Worm (Caenorhabditis elegans) whole organism, L3 larva: ENCODE results near the gene T15H9.4.
A peak's percentile ranks its signal among the peaks of the same experiment; 100 is the strongest.

Experiments used
- ZK546.5 ChIP-seq: sonication (generic microtip); optimal IDR thresholded peaks from 2 replicates; lab custom pipeline; 2017; ENCODE audit warnings: missing biosample characterization, missing genetic modification characterization
- ama-1 ChIP-seq: fragments of 150-350 bp; optimal IDR thresholded peaks from 2 replicates; lab custom pipeline; 2018
- ceh-16 ChIP-seq: sonication (generic microtip); optimal IDR thresholded peaks from 2 replicates; lab custom pipeline; 2017; ENCODE audit warnings: missing biosample characterization, missing genetic modification characterization
- ceh-28 ChIP-seq: fragments of 150-350 bp; optimal IDR thresholded peaks from 2 replicates; lab custom pipeline; 2014; ENCODE audit warnings: missing biosample characterization, missing genetic modification reagents, missing genetic modification characterization
- ceh-82 ChIP-seq: fragments of 150-350 bp; optimal IDR thresholded peaks from 2 replicates; lab custom pipeline; 2014; ENCODE audit warnings: missing biosample characterization, missing genetic modification characterization
- ceh-9 ChIP-seq: sonication (generic microtip); optimal IDR thresholded peaks from 2 replicates; lab custom pipeline; 2018; ENCODE audit warnings: missing biosample characterization, missing genetic modification characterization
- daf-12 ChIP-seq: fragments of 150-350 bp; optimal IDR thresholded peaks from 2 replicates; lab custom pipeline; 2014; ENCODE audit warnings: missing biosample characterization, missing genetic modification reagents, missing genetic modification characterization
- egl-27 ChIP-seq: sonication (generic microtip); optimal IDR thresholded peaks from 4 replicates; lab custom pipeline; 2017; ENCODE audit warnings: missing biosample characterization, missing genetic modification reagents, missing genetic modification characterization
- egl-5 ChIP-seq: fragments of 150-350 bp; optimal IDR thresholded peaks from 2 replicates; lab custom pipeline; 2017; ENCODE audit warnings: missing biosample characterization, missing genetic modification reagents, missing genetic modification characterization, inconsistent platforms
- elt-1 ChIP-seq: fragments of 150-350 bp; optimal IDR thresholded peaks from 2 replicates; lab custom pipeline; 2014; ENCODE audit warnings: missing biosample characterization, missing genetic modification characterization
- elt-2 ChIP-seq: sonication (generic microtip); optimal IDR thresholded peaks from 2 replicates; lab custom pipeline; 2016; ENCODE audit warnings: missing genetic modification reagents, mild to moderate bottlenecking, missing genetic modification characterization, missing compliant biosample characterization
- elt-3 ChIP-seq, 3 experiments: fragments of 150-350 bp in 1 of 3; sonication (generic microtip) in 2 of 3; optimal IDR thresholded peaks; 2 replicates in 2 of 3; 4 replicates in 1 of 3; lab custom pipeline; 2014 to 2017; ENCODE audit warnings: missing biosample characterization in 3 of 3, missing genetic modification characterization in 3 of 3
- eor-1 ChIP-seq, 2 experiments: fragments of 150-350 bp; optimal IDR thresholded peaks; 2 replicates each; lab custom pipeline; 2014 to 2018; ENCODE audit warnings: missing biosample characterization in 2 of 2, missing genetic modification characterization in 2 of 2
- fkh-10 ChIP-seq: sonication (generic microtip); optimal IDR thresholded peaks from 2 replicates; lab custom pipeline; 2017; ENCODE audit warnings: missing biosample characterization, missing genetic modification reagents, missing genetic modification characterization
- lin-15B ChIP-seq: fragments of 150-350 bp; optimal IDR thresholded peaks from 2 replicates; lab custom pipeline; 2014; ENCODE audit warnings: missing biosample characterization, missing genetic modification characterization
- lin-39 ChIP-seq: fragments of 150-350 bp; optimal IDR thresholded peaks from 2 replicates; lab custom pipeline; 2018; ENCODE audit warnings: missing biosample characterization, missing genetic modification reagents, missing genetic modification characterization
- nfya-1 ChIP-seq: sonication (generic microtip); optimal IDR thresholded peaks from 2 replicates; lab custom pipeline; 2017; ENCODE audit warnings: missing genetic modification characterization, mild to moderate bottlenecking, missing compliant biosample characterization, antibody characterized with exemption, moderate library complexity; ENCODE audit not compliant: insufficient read depth
- nhr-11 ChIP-seq: fragments of 150-350 bp; optimal IDR thresholded peaks from 2 replicates; lab custom pipeline; 2014; ENCODE audit warnings: missing biosample characterization, missing genetic modification characterization
- nhr-12 ChIP-seq: fragments of 150-350 bp; optimal IDR thresholded peaks from 2 replicates; lab custom pipeline; 2014; ENCODE audit warnings: missing biosample characterization, missing genetic modification characterization
- nhr-23 ChIP-seq: fragments of 150-350 bp; optimal IDR thresholded peaks from 2 replicates; lab custom pipeline; 2014; ENCODE audit warnings: missing biosample characterization, missing genetic modification reagents, missing genetic modification characterization
- nhr-25 ChIP-seq: sonication (generic microtip); optimal IDR thresholded peaks from 2 replicates; lab custom pipeline; 2017; ENCODE audit warnings: missing biosample characterization, missing genetic modification characterization
- nhr-28 ChIP-seq: fragments of 150-350 bp; optimal IDR thresholded peaks from 2 replicates; lab custom pipeline; 2014; ENCODE audit warnings: missing biosample characterization, missing genetic modification characterization
- nhr-43 ChIP-seq: sonication (generic microtip); optimal IDR thresholded peaks from 2 replicates; lab custom pipeline; 2016; ENCODE audit warnings: mild to moderate bottlenecking, missing genetic modification characterization, missing compliant biosample characterization; ENCODE audit not compliant: poor library complexity, severe bottlenecking
- nhr-67 ChIP-seq: fragments of 150-350 bp; optimal IDR thresholded peaks from 2 replicates; lab custom pipeline; 2014; ENCODE audit warnings: missing biosample characterization, missing genetic modification characterization
- nhr-77 ChIP-seq: fragments of 150-350 bp; optimal IDR thresholded peaks from 2 replicates; lab custom pipeline; 2014; ENCODE audit warnings: missing biosample characterization, missing genetic modification characterization
- pha-4 ChIP-seq: fragments of 150-350 bp; optimal IDR thresholded peaks from 2 replicates; lab custom pipeline; 2014; ENCODE audit warnings: missing biosample characterization, missing genetic modification reagents, missing genetic modification characterization
- pqm-1 ChIP-seq: fragments of 150-350 bp; optimal IDR thresholded peaks from 2 replicates; lab custom pipeline; 2017; ENCODE audit warnings: missing biosample characterization, missing genetic modification characterization, inconsistent platforms
- snpc-4 ChIP-seq: fragments of 150-350 bp; optimal IDR thresholded peaks from 2 replicates; lab custom pipeline; 2014; ENCODE audit warnings: missing biosample characterization, missing genetic modification characterization
- tbx-2 ChIP-seq: sonication (generic microtip); optimal IDR thresholded peaks from 2 replicates; lab custom pipeline; 2016; ENCODE audit warnings: mild to moderate bottlenecking, missing genetic modification characterization, missing compliant biosample characterization
- unc-39 ChIP-seq: sonication (generic microtip); optimal IDR thresholded peaks from 4 replicates; lab custom pipeline; 2017; ENCODE audit warnings: missing biosample characterization, missing genetic modification characterization
- unc-62 ChIP-seq: fragments of 150-350 bp; sonication (generic microtip); optimal IDR thresholded peaks from 4 replicates; lab custom pipeline; 2014; ENCODE audit warnings: missing biosample characterization, missing genetic modification reagents, missing genetic modification characterization
- zag-1 ChIP-seq: fragments of 150-350 bp; optimal IDR thresholded peaks from 2 replicates; lab custom pipeline; 2014; ENCODE audit warnings: missing biosample characterization, missing genetic modification characterization
- ztf-11 ChIP-seq: fragments of 150-350 bp; optimal IDR thresholded peaks from 2 replicates; lab custom pipeline; 2014; ENCODE audit warnings: missing biosample characterization, missing genetic modification characterization
- ztf-4 ChIP-seq: fragments of 150-350 bp; optimal IDR thresholded peaks from 2 replicates; lab custom pipeline; 2014; ENCODE audit warnings: missing biosample characterization, missing genetic modification characterization

The T15H9.4 gene

DNA sequence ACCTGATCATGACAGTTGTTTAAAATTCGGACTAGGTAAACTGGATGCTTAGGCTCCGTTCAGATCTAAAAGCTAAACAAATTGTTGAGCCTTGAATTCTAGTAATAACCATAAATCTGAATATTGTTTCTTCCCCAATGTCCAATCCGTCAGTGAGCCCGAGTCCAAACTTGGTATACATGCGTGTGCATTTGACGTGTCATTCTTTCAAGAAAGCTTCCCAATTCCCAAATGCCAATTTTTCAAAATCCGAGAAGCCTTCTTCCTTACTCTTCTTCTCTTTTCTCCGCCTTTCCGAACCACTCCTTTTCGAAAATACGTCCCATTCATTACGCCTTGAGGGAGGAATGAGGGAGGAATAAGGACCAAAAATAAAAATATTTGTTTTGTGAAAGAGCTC is 35.0 kb upstream of the T15H9.4 start:
- TF ChIP-seq pqm-1 (tag; lab: Kevin White, UChicago) (no peak), lin-39 (peak; percentile 64)

DNA sequence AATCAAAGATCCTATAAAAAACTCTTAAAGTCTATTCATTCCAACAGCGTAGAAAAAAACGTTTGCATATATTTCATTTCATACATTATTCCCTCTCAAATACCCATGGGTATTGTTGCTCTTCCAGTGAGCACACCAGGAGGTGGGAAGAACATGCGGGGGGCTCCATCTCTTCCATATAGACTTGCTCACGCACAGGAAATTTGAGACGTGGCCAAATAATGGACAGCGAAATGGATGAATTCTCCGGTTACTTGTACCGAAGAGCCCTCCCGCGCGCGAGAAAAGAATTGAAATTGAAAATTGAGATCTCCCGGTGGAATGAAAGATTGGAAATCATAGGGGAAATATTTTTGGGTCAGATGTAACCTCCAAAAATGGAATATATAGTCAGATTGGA is 34.0 kb upstream of the T15H9.4 start:
- TF ChIP-seq ZK546.5 (no peak), pha-4 (tag; lab: Kevin White, UChicago) (peak; percentile 2), egl-5 (tag; lab: Kevin White, UChicago) (no peak)

DNA sequence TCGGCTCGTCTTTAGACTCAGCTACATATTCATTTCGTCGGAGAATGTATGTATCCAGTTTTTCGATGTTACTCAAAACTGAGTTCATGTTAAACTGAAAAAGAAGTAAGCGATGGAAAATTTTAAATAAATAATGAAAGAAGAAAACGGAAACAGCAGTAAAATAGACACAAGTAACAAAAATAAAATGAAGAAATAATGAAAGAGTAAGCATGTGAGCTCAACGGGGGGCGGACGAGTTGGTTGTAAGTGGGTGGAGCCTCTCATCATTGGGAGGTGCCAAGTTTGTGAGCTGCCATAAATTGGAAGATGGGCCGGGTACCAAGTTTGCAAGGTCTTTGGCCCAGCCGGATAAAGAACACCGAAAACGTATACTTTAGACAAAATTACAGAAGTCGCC is 28.2 kb upstream of the T15H9.4 start, which contains the start of gene wee-1.1:
Gene wee-1.1, minus strand, starts transcription at position 101 of the 400 bp plus-strand sequence.
- no peak for TF ChIP-seq nhr-25 (tag; lab: Kevin White, UChicago)
- no peak for TF ChIP-seq snpc-4 (tag; lab: Kevin White, UChicago)
- TF ChIP-seq lin-39, result no peak
- TF ChIP-seq nhr-28 (tag; lab: Kevin White, UChicago), result no peak
- no peak for TF ChIP-seq unc-39 (tag; lab: Kevin White, UChicago)
- TF ChIP-seq fkh-10, result no peak
- no peak for TF ChIP-seq egl-27 (tag; lab: Kevin White, UChicago)
- no peak for TF ChIP-seq nhr-77 (tag; lab: Kevin White, UChicago)
- no peak for TF ChIP-seq ceh-82 (tag; lab: Kevin White, UChicago)
- no peak for TF ChIP-seq ZK546.5
- TF ChIP-seq nhr-43 (tag; lab: Kevin White, UChicago), result no peak
- no peak for TF ChIP-seq unc-62 (GFP tag; lab: Kevin White, UChicago)
- no peak for TF ChIP-seq ceh-9 (tag; lab: Kevin White, UChicago)
- TF ChIP-seq nfya-1, result no peak
- no peak for TF ChIP-seq ztf-11 (tag; lab: Kevin White, UChicago)
- no peak for TF ChIP-seq elt-3 (tag; optimal IDR thresholded peaks at IDR 0.05; lab: Kevin White, UChicago)
- no peak for TF ChIP-seq zag-1 (tag; lab: Kevin White, UChicago)

- no peak for TF ChIP-seq lin-15B (tag; lab: Kevin White, UChicago)
- peak; percentile 57 for TF ChIP-seq nhr-23 (tag; lab: Kevin White, UChicago)
- peak; percentile 31 for TF ChIP-seq nhr-11
- peak in 1 of 3 experiments; percentile 49 for TF ChIP-seq elt-3 (tag; optimal IDR thresholded peaks at IDR 0.05; lab: Kevin White, UChicago)
- peak; percentile 7 for TF ChIP-seq nhr-25 (tag; lab: Kevin White, UChicago)
- no peak for TF ChIP-seq ceh-16 (tag; lab: Kevin White, UChicago)
- TF ChIP-seq elt-2 (tag; lab: Kevin White, UChicago), result peak; percentile 66
- TF ChIP-seq ama-1, result no peak
- TF ChIP-seq ceh-28 (tag; lab: Kevin White, UChicago), result peak; percentile 64
- no peak for TF ChIP-seq nhr-67 (tag; lab: Kevin White, UChicago)
Observed at ce11 chrII:9586734-9587209, 24.9 kb upstream of the T15H9.4 start, which contains the start of gene ugt-58. ugt-58 (minus strand) TSS chrII:9586784.

DNA sequence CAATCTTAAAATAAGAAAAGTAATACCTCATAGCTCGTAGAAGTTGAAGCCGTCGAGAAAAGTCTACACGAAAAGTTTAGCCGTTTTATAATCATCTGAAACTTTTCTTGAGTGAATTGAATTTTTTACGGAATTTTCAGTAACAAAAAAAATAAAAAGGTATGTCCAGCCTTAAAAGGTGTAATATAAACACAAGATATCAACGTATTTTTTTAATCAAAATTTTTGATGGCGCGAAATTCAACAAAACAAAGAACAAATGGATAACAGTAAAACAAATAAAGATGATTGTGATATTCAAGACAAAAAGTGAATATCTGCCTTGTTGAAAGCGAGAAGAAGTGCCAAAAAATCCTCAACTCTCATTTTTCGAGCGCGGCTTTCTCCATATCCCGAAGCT is 22.0 kb upstream of the T15H9.4 start, which contains the start of gene eral-1:
Gene eral-1, minus strand, starts transcription at position 101 of the 400 bp plus-strand sequence.
- no peak for TF ChIP-seq lin-39
- TF ChIP-seq fkh-10, result no peak
- no peak for TF ChIP-seq nhr-43 (tag; lab: Kevin White, UChicago)
- TF ChIP-seq nhr-12 (tag; lab: Kevin White, UChicago), result no peak
- TF ChIP-seq nhr-67 (tag; lab: Kevin White, UChicago), result no peak
- no peak for TF ChIP-seq nhr-77 (tag; lab: Kevin White, UChicago)
- no peak for TF ChIP-seq nhr-23 (tag; lab: Kevin White, UChicago)
- no peak for TF ChIP-seq ZK546.5
- TF ChIP-seq elt-2 (tag; lab: Kevin White, UChicago), result no peak
- no peak for TF ChIP-seq daf-12 (tag; lab: Kevin White, UChicago)
- no peak for TF ChIP-seq elt-3 (tag; optimal IDR thresholded peaks at IDR 0.05; lab: Kevin White, UChicago)
- no peak for TF ChIP-seq nhr-25 (tag; lab: Kevin White, UChicago)
- TF ChIP-seq eor-1 (tag; optimal IDR thresholded peaks at IDR 0.05; lab: Kevin White, UChicago), result no peak
- no peak for TF ChIP-seq tbx-2 (tag; lab: Kevin White, UChicago)
- no peak for TF ChIP-seq elt-1 (tag; lab: Kevin White, UChicago)
- no peak for TF ChIP-seq ceh-28 (tag; lab: Kevin White, UChicago)
- TF ChIP-seq nhr-11, result no peak
- TF ChIP-seq ama-1, result no peak
- no peak for TF ChIP-seq ztf-4 (tag; lab: Kevin White, UChicago)
